Worm (Caenorhabditis elegans) whole organism, L3 larva: ENCODE measurements around the gene hog-1.

Experiments used
- R02D3.7 ChIP-seq: fragments of 150-350 bp; optimal IDR thresholded peaks from 2 replicates; lab custom pipeline; 2014; ENCODE audit warnings: missing biosample characterization, missing genetic modification characterization
- ZK546.5 ChIP-seq: sonication (generic microtip); optimal IDR thresholded peaks from 2 replicates; lab custom pipeline; 2017; ENCODE audit warnings: missing biosample characterization, missing genetic modification characterization
- aly-2 ChIP-seq: fragments of 150-350 bp; optimal IDR thresholded peaks from 2 replicates; lab custom pipeline; 2014; ENCODE audit warnings: missing biosample characterization, missing genetic modification characterization
- ama-1 ChIP-seq: fragments of 150-350 bp; optimal IDR thresholded peaks from 2 replicates; lab custom pipeline; 2018
- ceh-28 ChIP-seq: fragments of 150-350 bp; optimal IDR thresholded peaks from 2 replicates; lab custom pipeline; 2014; ENCODE audit warnings: missing biosample characterization, missing genetic modification reagents, missing genetic modification characterization
- ceh-9 ChIP-seq: sonication (generic microtip); optimal IDR thresholded peaks from 2 replicates; lab custom pipeline; 2018; ENCODE audit warnings: missing biosample characterization, missing genetic modification characterization
- daf-12 ChIP-seq: fragments of 150-350 bp; optimal IDR thresholded peaks from 2 replicates; lab custom pipeline; 2014; ENCODE audit warnings: missing biosample characterization, missing genetic modification reagents, missing genetic modification characterization
- egl-27 ChIP-seq: sonication (generic microtip); optimal IDR thresholded peaks from 4 replicates; lab custom pipeline; 2017; ENCODE audit warnings: missing biosample characterization, missing genetic modification reagents, missing genetic modification characterization
- egl-5 ChIP-seq: fragments of 150-350 bp; optimal IDR thresholded peaks from 2 replicates; lab custom pipeline; 2017; ENCODE audit warnings: missing biosample characterization, missing genetic modification reagents, missing genetic modification characterization, inconsistent platforms
- elt-2 ChIP-seq: sonication (generic microtip); optimal IDR thresholded peaks from 2 replicates; lab custom pipeline; 2016; ENCODE audit warnings: missing genetic modification reagents, mild to moderate bottlenecking, missing genetic modification characterization, missing compliant biosample characterization
- elt-3 ChIP-seq, 3 experiments: fragments of 150-350 bp in 1 of 3; sonication (generic microtip) in 2 of 3; optimal IDR thresholded peaks; 2 replicates in 2 of 3; 4 replicates in 1 of 3; lab custom pipeline; 2014 to 2017; ENCODE audit warnings: missing biosample characterization in 3 of 3, missing genetic modification characterization in 3 of 3
- fkh-10 ChIP-seq: sonication (generic microtip); optimal IDR thresholded peaks from 2 replicates; lab custom pipeline; 2017; ENCODE audit warnings: missing biosample characterization, missing genetic modification reagents, missing genetic modification characterization
- fkh-2 ChIP-seq: fragments of 150-350 bp; optimal IDR thresholded peaks from 2 replicates; lab custom pipeline; 2014; ENCODE audit warnings: missing biosample characterization, missing genetic modification reagents, missing genetic modification characterization
- hmg-11 ChIP-seq: sonication (generic microtip); optimal IDR thresholded peaks from 2 replicates; lab custom pipeline; 2016; ENCODE audit warnings: missing genetic modification characterization, missing compliant biosample characterization
- lin-15B ChIP-seq: fragments of 150-350 bp; optimal IDR thresholded peaks from 2 replicates; lab custom pipeline; 2014; ENCODE audit warnings: missing biosample characterization, missing genetic modification characterization
- lin-39 ChIP-seq: fragments of 150-350 bp; optimal IDR thresholded peaks from 2 replicates; lab custom pipeline; 2018; ENCODE audit warnings: missing biosample characterization, missing genetic modification reagents, missing genetic modification characterization
- lsy-12 ChIP-seq: sonication (generic microtip); optimal IDR thresholded peaks from 2 replicates; lab custom pipeline; 2016; ENCODE audit warnings: mild to moderate bottlenecking, missing genetic modification characterization, missing compliant biosample characterization
- mml-1 ChIP-seq: fragments of 150-350 bp; sonication (generic microtip); optimal IDR thresholded peaks from 3 replicates; lab custom pipeline; 2014; ENCODE audit warnings: missing biosample characterization, missing genetic modification characterization
- nfya-1 ChIP-seq: sonication (generic microtip); optimal IDR thresholded peaks from 2 replicates; lab custom pipeline; 2017; ENCODE audit warnings: missing genetic modification characterization, mild to moderate bottlenecking, missing compliant biosample characterization, antibody characterized with exemption, moderate library complexity; ENCODE audit not compliant: insufficient read depth
- nhr-11 ChIP-seq: fragments of 150-350 bp; optimal IDR thresholded peaks from 2 replicates; lab custom pipeline; 2014; ENCODE audit warnings: missing biosample characterization, missing genetic modification characterization
- nhr-12 ChIP-seq: fragments of 150-350 bp; optimal IDR thresholded peaks from 2 replicates; lab custom pipeline; 2014; ENCODE audit warnings: missing biosample characterization, missing genetic modification characterization
- nhr-23 ChIP-seq: fragments of 150-350 bp; optimal IDR thresholded peaks from 2 replicates; lab custom pipeline; 2014; ENCODE audit warnings: missing biosample characterization, missing genetic modification reagents, missing genetic modification characterization
- nhr-237 ChIP-seq: fragments of 150-350 bp; optimal IDR thresholded peaks from 2 replicates; lab custom pipeline; 2014; ENCODE audit warnings: missing biosample characterization, missing genetic modification characterization
- nhr-25 ChIP-seq: sonication (generic microtip); optimal IDR thresholded peaks from 2 replicates; lab custom pipeline; 2017; ENCODE audit warnings: missing biosample characterization, missing genetic modification characterization
- nhr-43 ChIP-seq: sonication (generic microtip); optimal IDR thresholded peaks from 2 replicates; lab custom pipeline; 2016; ENCODE audit warnings: mild to moderate bottlenecking, missing genetic modification characterization, missing compliant biosample characterization; ENCODE audit not compliant: poor library complexity, severe bottlenecking
- nhr-76 ChIP-seq: fragments of 150-350 bp; sonication (generic microtip); optimal IDR thresholded peaks from 5 replicates; lab custom pipeline; 2014; ENCODE audit warnings: missing biosample characterization, missing genetic modification characterization
- pqm-1 ChIP-seq: fragments of 150-350 bp; optimal IDR thresholded peaks from 2 replicates; lab custom pipeline; 2017; ENCODE audit warnings: missing biosample characterization, missing genetic modification characterization, inconsistent platforms
- skn-1 ChIP-seq: fragments of 150-350 bp; optimal IDR thresholded peaks from 2 replicates; lab custom pipeline; 2014; ENCODE audit warnings: missing biosample characterization, missing genetic modification characterization
- tbx-2 ChIP-seq: sonication (generic microtip); optimal IDR thresholded peaks from 2 replicates; lab custom pipeline; 2016; ENCODE audit warnings: mild to moderate bottlenecking, missing genetic modification characterization, missing compliant biosample characterization
- unc-62 ChIP-seq: fragments of 150-350 bp; sonication (generic microtip); optimal IDR thresholded peaks from 4 replicates; lab custom pipeline; 2014; ENCODE audit warnings: missing biosample characterization, missing genetic modification reagents, missing genetic modification characterization
- ztf-4 ChIP-seq: fragments of 150-350 bp; optimal IDR thresholded peaks from 2 replicates; lab custom pipeline; 2014; ENCODE audit warnings: missing biosample characterization, missing genetic modification characterization

Gene hog-1

ce11 chrX:5821842-5822241, 32.2 kb downstream of the hog-1 start, which contains the start of gene hbl-1:
Gene hbl-1 (plus strand): TSS chrX:5822142.
- TF ChIP-seq nhr-11, result no peak
- no peak for TF ChIP-seq elt-2
- TF ChIP-seq lin-15B (tag; lab: Kevin White, UChicago), result no peak
- TF ChIP-seq nfya-1 (tag; lab: Kevin White, UChicago), result no peak
- TF ChIP-seq nhr-12 (tag; lab: Kevin White, UChicago), result no peak
- no peak for TF ChIP-seq R02D3.7 (tag; lab: Kevin White, UChicago)
- TF ChIP-seq nhr-237 (tag; lab: Kevin White, UChicago), result no peak
- TF ChIP-seq nhr-25, result no peak
- TF ChIP-seq nhr-23, result no peak
- no peak for TF ChIP-seq fkh-2 (tag; lab: Kevin White, UChicago)
- TF ChIP-seq mml-1, result no peak
- no peak for TF ChIP-seq ceh-28
- no peak for TF ChIP-seq ztf-4 (tag; lab: Kevin White, UChicago)

ce11 chrX:5820880-5821279, 33.2 kb downstream of the hog-1 start:
- TF ChIP-seq ama-1 (lab: Kevin White, UChicago), result no peak
- no peak for TF ChIP-seq nhr-76 (tag; lab: Kevin White, UChicago)
- peak; percentile 30 for TF ChIP-seq nhr-43 (tag; lab: Kevin White, UChicago)
- no peak for TF ChIP-seq egl-27 (tag; lab: Kevin White, UChicago)
- TF ChIP-seq lsy-12 (tag; lab: Kevin White, UChicago), result peak; percentile 30
- peak; percentile 75 for TF ChIP-seq nhr-25
- TF ChIP-seq skn-1, result no peak
- TF ChIP-seq tbx-2 (tag; lab: Kevin White, UChicago), result no peak

- TF ChIP-seq hmg-11 (tag; lab: Kevin White, UChicago) (peak; percentile 1), fkh-10 (GFP tag; lab: Kevin White, UChicago) (peak; percentile 71), aly-2 (no peak), daf-12 (tag; lab: Kevin White, UChicago) (no peak), nfya-1 (tag; lab: Kevin White, UChicago) (peak; percentile 64), ama-1 (lab: Kevin White, UChicago) (peak; percentile 44)
Measured at ce11 chrX:5819702-5820470, 34.2 kb downstream of the hog-1 start.

ce11 chrX:5818176-5818575, 35.9 kb downstream of the hog-1 start:
- TF ChIP-seq lsy-12 (tag; lab: Kevin White, UChicago) (no peak), elt-3 (tag; optimal IDR thresholded peaks at IDR 0.05; lab: Kevin White, UChicago) (no peak), lin-39 (tag; lab: Kevin White, UChicago) (peak; percentile 62), nhr-25 (peak; percentile 11), elt-2 (no peak), nhr-43 (tag; lab: Kevin White, UChicago) (peak; percentile 33), fkh-2 (tag; lab: Kevin White, UChicago) (no peak), nhr-76 (tag; lab: Kevin White, UChicago) (no peak), egl-5 (tag; lab: Kevin White, UChicago) (no peak), ceh-9 (tag; lab: Kevin White, UChicago) (no peak)

ce11 chrX:5817078-5817477, 37.0 kb downstream of the hog-1 start:
- TF ChIP-seq nfya-1 (tag; lab: Kevin White, UChicago), result peak; percentile 95
- no peak for TF ChIP-seq mml-1
- peak; percentile 1 for TF ChIP-seq lin-39 (tag; lab: Kevin White, UChicago)
- no peak for TF ChIP-seq nhr-43 (tag; lab: Kevin White, UChicago)
- no peak for TF ChIP-seq pqm-1 (tag; lab: Kevin White, UChicago)

ce11 chrX:5816346-5816745, 37.7 kb downstream of the hog-1 start:
- TF ChIP-seq lin-39 (tag; lab: Kevin White, UChicago) (peak; percentile 59), hmg-11 (tag; lab: Kevin White, UChicago) (no peak), nhr-23 (no peak), nfya-1 (tag; lab: Kevin White, UChicago) (peak; percentile 72), egl-5 (tag; lab: Kevin White, UChicago) (peak; percentile 63), ceh-28 (no peak), ztf-4 (tag; lab: Kevin White, UChicago) (no peak), ZK546.5 (tag; lab: Kevin White, UChicago) (no peak), lin-15B (tag; lab: Kevin White, UChicago) (no peak), lsy-12 (tag; lab: Kevin White, UChicago) (no peak), nhr-11 (no peak), unc-62 (GFP tag; lab: Kevin White, UChicago) (no peak)
